Worm (Caenorhabditis elegans) whole organism, mixed stage, embryonic: ENCODE measurements around the gene F15H10.12.

Experiments used
- ces-1 ChIP-seq: fragments of 150-350 bp; optimal IDR thresholded peaks from 2 replicates; lab custom pipeline; 2014; ENCODE audit warnings: missing biosample characterization, missing genetic modification reagents, missing genetic modification characterization
- flh-1 ChIP-seq: fragments of 200-800 bp; sonication (Bioruptor generic); optimal IDR thresholded peaks from 2 replicates; lab custom pipeline; 2018; ENCODE audit warnings: mild to moderate bottlenecking, missing genetic modification characterization, moderate library complexity, missing compliant biosample characterization
- lsy-2 ChIP-seq: fragments of 150-350 bp; optimal IDR thresholded peaks from 2 replicates; lab custom pipeline; 2014; ENCODE audit warnings: missing biosample characterization, missing genetic modification characterization
- mab-5 ChIP-seq: fragments of 150-350 bp; optimal IDR thresholded peaks from 2 replicates; lab custom pipeline; 2014; ENCODE audit warnings: missing biosample characterization, missing genetic modification characterization
- nhr-76 ChIP-seq: sonication (generic microtip); optimal IDR thresholded peaks from 2 replicates; lab custom pipeline; 2017; ENCODE audit warnings: missing biosample characterization, missing genetic modification characterization
- snpc-4 ChIP-seq: fragments of 150-350 bp; optimal IDR thresholded peaks from 2 replicates; lab custom pipeline; 2014; ENCODE audit warnings: missing biosample characterization, missing genetic modification characterization
- unc-62 ChIP-seq: fragments of 150-350 bp; optimal IDR thresholded peaks from 2 replicates; lab custom pipeline; 2014; ENCODE audit warnings: missing biosample characterization, missing genetic modification reagents, missing genetic modification characterization

- TF ChIP-seq snpc-4 (tag; lab: Kevin White, UChicago) (no peak), flh-1 (GFP tag; lab: Kevin White, UChicago) (no peak), nhr-76 (tag; lab: Kevin White, UChicago) (no peak), mab-5 (tag; lab: Kevin White, UChicago) (no peak), ces-1 (GFP tag; lab: Kevin White, UChicago) (no peak), lsy-2 (tag; lab: Kevin White, UChicago) (no peak), unc-62 (GFP tag; lab: Kevin White, UChicago) (no peak)
Observed at ce11 chrV:10360186-10360585, 49.7 kb downstream of the F15H10.12 start.
